Worm (Caenorhabditis elegans): ENCODE data around the gene Y113G7A.14.

DNA sequence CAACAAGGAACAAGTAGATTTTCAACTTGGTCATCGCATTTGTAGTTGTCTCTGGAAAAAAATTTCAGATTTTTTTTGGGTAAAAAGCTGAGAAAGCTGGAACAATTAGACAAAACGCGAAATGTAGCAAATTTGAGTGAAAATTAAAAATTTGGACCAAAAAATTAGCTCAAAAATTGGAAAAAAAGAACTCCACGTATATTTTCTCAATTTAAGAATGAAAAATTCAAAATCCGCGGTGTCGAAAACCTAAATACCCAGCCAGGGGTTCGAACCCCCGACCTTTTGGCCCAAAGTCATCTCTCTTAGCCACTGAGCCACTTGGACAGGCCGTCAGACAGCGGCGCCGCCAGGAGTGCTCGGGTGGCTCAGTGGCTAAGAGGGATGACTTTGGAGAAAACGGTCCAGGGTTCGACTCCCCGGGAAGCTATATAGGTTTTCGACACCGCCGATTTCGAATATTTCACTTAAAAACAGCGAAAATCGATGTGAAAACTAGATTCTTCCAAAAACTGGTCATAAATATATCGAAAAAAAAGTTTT lies 17.6 kb downstream of the Y113G7A.14 start, which contains the start of gene ncx-1:
- TF ChIP-seq ama-1 (optimal IDR thresholded peaks at IDR 0.05) (no peak), ama-1 (GFP tag; optimal IDR thresholded peaks at IDR 0.05) (no peak), ceh-79 (tag; optimal IDR thresholded peaks at IDR 0.05) (no peak), sdz-38 (tag; optimal IDR thresholded peaks at IDR 0.05) (no peak), let-607 (tag; optimal IDR thresholded peaks at IDR 0.05) (no peak), mes-4 (tag; optimal IDR thresholded peaks at IDR 0.05) (no peak), madf-6 (GFP tag; IDR thresholded peaks at IDR 0.05) (no peak), snpc-4 (GFP tag; optimal IDR thresholded peaks at IDR 0.05) (no peak), snpc-4 (tag; optimal IDR thresholded peaks at IDR 0.05) (no peak), nhr-90 (tag; optimal IDR thresholded peaks at IDR 0.05) (no peak), athp-1 (tag; optimal IDR thresholded peaks at IDR 0.05) (no peak), lsl-1 (GFP tag; optimal IDR thresholded peaks at IDR 0.05) (no peak), gei-17 (GFP tag; optimal IDR thresholded peaks at IDR 0.05) (no peak), hrde-1 (tag; optimal IDR thresholded peaks at IDR 0.05; ENCODE audit: borderline replicate concordance) (no peak)
